Fruit fly (Drosophila melanogaster) whole organism, embryonic: ENCODE measurements around the gene CG11679.

Source experiments
- Atf-2 ChIP-seq: fragments of 200-800 bp; sonication (Bioruptor generic); optimal IDR thresholded peaks from 2 replicates; lab custom pipeline; 2016; ENCODE audit warnings: missing biosample characterization, missing genetic modification characterization
- Atf6 ChIP-seq: fragments of 200-800 bp; sonication (Bioruptor generic); IDR thresholded peaks from 2 replicates; pipeline ENCODE4 v1.3.6; 2022; ENCODE audit warnings: missing biosample characterization, missing genetic modification characterization
- Bgb ChIP-seq: fragments of 200-800 bp; sonication (Bioruptor generic); IDR thresholded peaks from 2 replicates; pipeline ENCODE4 v1.3.6; 2022; ENCODE audit warnings: missing biosample characterization, missing genetic modification characterization; ENCODE audit not compliant: partially characterized antibody
- CG10267 ChIP-seq: fragments of 200-800 bp; sonication (Bioruptor generic); optimal IDR thresholded peaks from 2 replicates; lab custom pipeline; 2018; ENCODE audit warnings: missing biosample characterization, mild to moderate bottlenecking, missing genetic modification characterization, moderate library complexity
- CG10274 ChIP-seq: fragments of 200-800 bp; sonication (Bioruptor generic); optimal IDR thresholded peaks from 3 replicates; lab custom pipeline; 2017; ENCODE audit warnings: missing biosample characterization, mild to moderate bottlenecking, missing genetic modification characterization
- CG12104 ChIP-seq: fragments of 200-800 bp; sonication (Bioruptor generic); optimal IDR thresholded peaks from 3 replicates; lab custom pipeline; 2016; ENCODE audit warnings: missing biosample characterization, missing genetic modification characterization
- CG15011 ChIP-seq: fragments of 200-800 bp; sonication (Bioruptor generic); optimal IDR thresholded peaks from 3 replicates; lab custom pipeline; 2018; ENCODE audit warnings: missing biosample characterization, mild to moderate bottlenecking, missing genetic modification characterization
- CG17186 ChIP-seq: fragments of 200-800 bp; sonication (Bioruptor generic); optimal IDR thresholded peaks from 3 replicates; lab custom pipeline; 2017; ENCODE audit warnings: missing biosample characterization, missing genetic modification reagents, missing genetic modification characterization
- CG17361 ChIP-seq: fragments of 200-800 bp; sonication (Bioruptor generic); IDR thresholded peaks from 3 replicates; pipeline ENCODE4 v1.3.6; 2022; ENCODE audit warnings: missing biosample characterization, missing genetic modification characterization
- CG2199 ChIP-seq: fragments of 200-800 bp; sonication (Bioruptor generic); IDR thresholded peaks from 3 replicates; pipeline ENCODE4 v1.3.6; 2022; ENCODE audit warnings: missing biosample characterization, missing genetic modification characterization
- CG30020 ChIP-seq: fragments of 200-800 bp; optimal IDR thresholded peaks from 2 replicates; lab custom pipeline; 2019; ENCODE audit warnings: missing biosample characterization, mild to moderate bottlenecking, missing genetic modification characterization, moderate library complexity
- CG34422 ChIP-seq: fragments of 200-800 bp; sonication (Bioruptor generic); IDR thresholded peaks from 3 replicates; pipeline ENCODE4 v1.3.6; 2022; ENCODE audit warnings: missing biosample characterization, missing genetic modification characterization
- CG3995 ChIP-seq: fragments of 200-800 bp; sonication (Bioruptor generic); optimal IDR thresholded peaks from 3 replicates; lab custom pipeline; 2016; ENCODE audit warnings: missing biosample characterization, missing genetic modification characterization
- CG5953 ChIP-seq: fragments of 200-800 bp; sonication (Bioruptor generic); IDR thresholded peaks from 2 replicates; pipeline ENCODE4 v1.3.6; 2022; ENCODE audit warnings: missing biosample characterization, missing genetic modification characterization
- CG6272 ChIP-seq: fragments of 200-800 bp; sonication (Bioruptor generic); IDR thresholded peaks from 2 replicates; pipeline ENCODE4 v1.3.6; 2022; ENCODE audit warnings: missing biosample characterization, missing genetic modification characterization
- CG7987 ChIP-seq: fragments of 200-800 bp; sonication (Bioruptor generic); optimal IDR thresholded peaks from 2 replicates; lab custom pipeline; 2018; ENCODE audit warnings: missing biosample characterization, mild to moderate bottlenecking, missing genetic modification characterization, moderate library complexity
- CG8478 ChIP-seq: fragments of >200 bp; optimal IDR thresholded peaks from 2 replicates; lab custom pipeline; 2018
- CG9797 ChIP-seq: fragments of 200-800 bp; sonication (Bioruptor generic); optimal IDR thresholded peaks from 3 replicates; lab custom pipeline; 2018; ENCODE audit warnings: missing biosample characterization, mild to moderate bottlenecking, missing genetic modification characterization
- CTCF ChIP-seq: fragments of 200-800 bp; sonication (Bioruptor generic); optimal IDR thresholded peaks from 2 replicates; lab custom pipeline; 2017; ENCODE audit warnings: missing biosample characterization, mild to moderate bottlenecking, missing genetic modification characterization, moderate library complexity
- D19B ChIP-seq: fragments of 200-800 bp; sonication (Bioruptor generic); optimal IDR thresholded peaks from 2 replicates; lab custom pipeline; 2017; ENCODE audit warnings: missing biosample characterization, mild to moderate bottlenecking, missing genetic modification characterization
- Dp ChIP-seq: fragments of 200-800 bp; sonication (Bioruptor generic); optimal IDR thresholded peaks from 2 replicates; lab custom pipeline; 2018; ENCODE audit warnings: missing biosample characterization, mild to moderate bottlenecking, missing genetic modification characterization, moderate library complexity
- E2f2 ChIP-seq: fragments of 200-800 bp; sonication (Bioruptor generic); IDR thresholded peaks from 2 replicates; pipeline ENCODE4 v1.3.6; 2022; ENCODE audit warnings: missing biosample characterization, missing genetic modification characterization
- Meics ChIP-seq: fragments of 200-800 bp; sonication (Bioruptor generic); optimal IDR thresholded peaks from 2 replicates; lab custom pipeline; 2017; ENCODE audit warnings: missing biosample characterization, mild to moderate bottlenecking, missing genetic modification characterization
- Optix ChIP-seq: fragments of 200-800 bp; sonication (Bioruptor generic); IDR thresholded peaks from 3 replicates; pipeline ENCODE4 v1.3.6; 2022; ENCODE audit warnings: missing biosample characterization, missing genetic modification characterization
- PHDP ChIP-seq: fragments of 200-800 bp; sonication (Bioruptor generic); optimal IDR thresholded peaks from 3 replicates; lab custom pipeline; 2018; ENCODE audit warnings: missing biosample characterization, mild to moderate bottlenecking, missing genetic modification characterization, moderate library complexity
- Rfx ChIP-seq: fragments of 200-800 bp; sonication (Bioruptor generic); IDR thresholded peaks from 2 replicates; pipeline ENCODE4 v1.3.6; 2022; ENCODE audit warnings: missing biosample characterization, missing genetic modification characterization
- Scr ChIP-seq: fragments of 200-800 bp; sonication (Bioruptor generic); IDR thresholded peaks from 2 replicates; pipeline ENCODE4 v1.3.6; 2022; ENCODE audit warnings: missing biosample characterization, missing genetic modification characterization; ENCODE audit not compliant: partially characterized antibody
- Sox100B ChIP-seq: fragments of 200-800 bp; sonication (Bioruptor generic); optimal IDR thresholded peaks from 3 replicates; lab custom pipeline; 2018; ENCODE audit warnings: missing biosample characterization, mild to moderate bottlenecking, missing genetic modification characterization
- Trl ChIP-seq, 3 experiments: fragments of >200 bp in 2 of 3; fragments of 200-800 bp in 1 of 3; sonication (Bioruptor generic) in 1 of 3; optimal IDR thresholded peaks; 2 replicates in 1 of 3; 3 replicates in 2 of 3; lab custom pipeline; 2016 to 2017; ENCODE audit warnings: missing biosample characterization in 1 of 3, missing genetic modification characterization in 1 of 3
- btn ChIP-seq: fragments of 200-800 bp; sonication (Bioruptor generic); optimal IDR thresholded peaks from 2 replicates; lab custom pipeline; 2016; ENCODE audit warnings: missing biosample characterization, missing genetic modification characterization
- caup ChIP-seq: fragments of 200-800 bp; sonication (Bioruptor generic); optimal IDR thresholded peaks from 3 replicates; lab custom pipeline; 2017; ENCODE audit warnings: missing biosample characterization, mild to moderate bottlenecking, missing genetic modification characterization, moderate library complexity; ENCODE audit not compliant: severe bottlenecking
- chif ChIP-seq, 2 experiments: fragments of 200-800 bp; sonication (Bioruptor generic); optimal IDR thresholded peaks; 3 replicates each; lab custom pipeline; 2016; ENCODE audit warnings: missing biosample characterization in 2 of 2, missing genetic modification characterization in 2 of 2
- disco-r ChIP-seq: fragments of 200-800 bp; sonication (Bioruptor generic); optimal IDR thresholded peaks from 2 replicates; lab custom pipeline; 2016; ENCODE audit warnings: missing biosample characterization, missing genetic modification characterization
- dpn ChIP-seq, 2 experiments: fragments of 200-800 bp; sonication (Bioruptor generic); optimal IDR thresholded peaks; 3 replicates each; lab custom pipeline; 2016; ENCODE audit warnings: missing biosample characterization in 2 of 2, missing genetic modification characterization in 2 of 2
- exex ChIP-seq: fragments of 200-800 bp; sonication (Bioruptor generic); optimal IDR thresholded peaks from 4 replicates; lab custom pipeline; 2018; ENCODE audit warnings: missing biosample characterization, mild to moderate bottlenecking, missing genetic modification characterization, moderate library complexity
- gfzf ChIP-seq: fragments of 200-800 bp; sonication (Bioruptor generic); optimal IDR thresholded peaks from 2 replicates; lab custom pipeline; 2016; ENCODE audit warnings: missing biosample characterization, mild to moderate bottlenecking, missing genetic modification characterization, moderate library complexity
- grau ChIP-seq: fragments of 200-800 bp; optimal IDR thresholded peaks from 3 replicates; lab custom pipeline; 2019; ENCODE audit warnings: missing biosample characterization, mild to moderate bottlenecking, missing genetic modification characterization, moderate library complexity
- inv ChIP-seq: fragments of 200-800 bp; sonication (Bioruptor generic); IDR thresholded peaks from 2 replicates; pipeline ENCODE4 v1.3.6; 2022; ENCODE audit warnings: missing biosample characterization, missing genetic modification characterization; ENCODE audit not compliant: partially characterized antibody
- mld ChIP-seq: fragments of 200-800 bp; sonication (Bioruptor generic); IDR thresholded peaks from 3 replicates; pipeline ENCODE4 v1.3.6; 2022; ENCODE audit warnings: missing biosample characterization, missing genetic modification characterization; ENCODE audit not compliant: partially characterized antibody
- pfk ChIP-seq: fragments of 200-800 bp; sonication (Bioruptor generic); optimal IDR thresholded peaks from 2 replicates; lab custom pipeline; 2018; ENCODE audit warnings: missing biosample characterization, mild to moderate bottlenecking, missing genetic modification characterization, moderate library complexity
- pzg ChIP-seq: fragments of 200-800 bp; sonication (Bioruptor generic); optimal IDR thresholded peaks from 3 replicates; lab custom pipeline; 2018; ENCODE audit warnings: missing biosample characterization, mild to moderate bottlenecking, missing genetic modification characterization, moderate library complexity
- sc ChIP-seq, 3 experiments: fragments of >200 bp in 2 of 3; fragments of 200-800 bp in 1 of 3; sonication (Bioruptor generic) in 1 of 3; optimal IDR thresholded peaks; 2 replicates in 2 of 3; 3 replicates in 1 of 3; lab custom pipeline; 2017; ENCODE audit warnings: mild to moderate bottlenecking in 1 of 3, missing biosample characterization in 1 of 3, missing genetic modification characterization in 1 of 3, missing genetic modification reagents in 1 of 3
- sna ChIP-seq: fragments of 200-800 bp; sonication (Bioruptor generic); IDR thresholded peaks from 2 replicates; pipeline ENCODE4 v1.3.6; 2022; ENCODE audit warnings: missing biosample characterization, missing genetic modification characterization; ENCODE audit not compliant: partially characterized antibody
- sr ChIP-seq: fragments of 200-800 bp; sonication (Bioruptor generic); IDR thresholded peaks from 3 replicates; pipeline ENCODE4 v1.3.6; 2022; ENCODE audit warnings: missing biosample characterization, missing genetic modification characterization
- wdn ChIP-seq: fragments of 200-800 bp; sonication (Bioruptor generic); IDR thresholded peaks from 2 replicates; pipeline ENCODE4 v1.3.6; 2022; ENCODE audit warnings: missing biosample characterization, missing genetic modification characterization

Gene CG11679

dm6 chrX:15772663-15773062 is 33.9 kb upstream of the CG11679 start, which contains the start of gene CG43672:
CG43672 (plus strand) TSS chrX:15772963.
- TF ChIP-seq Atf-2 (GFP tag; lab: Kevin White, UChicago) (no peak), Sox100B (no peak), CG12104 (no peak)

- TF ChIP-seq CG30020 (tag; lab: Kevin White, UChicago): peak; percentile 59
- no peak for TF ChIP-seq dpn (GFP tag; optimal IDR thresholded peaks at IDR 0.05; lab: Kevin White, UChicago)
- no peak for TF ChIP-seq Optix (GFP tag; lab: Robert Waterston, UW)
- TF ChIP-seq pzg (GFP tag; lab: Kevin White, UChicago): peak; percentile 33
- no peak for TF ChIP-seq Scr (GFP tag; lab: Robert Waterston, UW)
- no peak for TF ChIP-seq Trl (optimal IDR thresholded peaks at IDR 0.05; lab: Kevin White, UChicago)
- TF ChIP-seq Trl (GFP tag; optimal IDR thresholded peaks at IDR 0.05; lab: Kevin White, UChicago): no peak
- TF ChIP-seq gfzf (GFP tag; lab: Kevin White, UChicago): peak; percentile 52
- no peak for TF ChIP-seq CG8478 (lab: Kevin White, UChicago)
- TF ChIP-seq CG9797: peak; percentile 56
- peak; percentile 86 for TF ChIP-seq E2f2 (GFP tag; lab: Robert Waterston, UW)
- TF ChIP-seq CG6272 (GFP tag; lab: Robert Waterston, UW): no peak
- TF ChIP-seq CG5953 (GFP tag; lab: Robert Waterston, UW): no peak
- no peak for TF ChIP-seq CG17361 (GFP tag; lab: Robert Waterston, UW)
- TF ChIP-seq wdn (GFP tag; lab: Robert Waterston, UW): no peak
- TF ChIP-seq pfk (GFP tag; lab: Kevin White, UChicago): peak; percentile 93
- no peak for TF ChIP-seq CG2199 (GFP tag; lab: Robert Waterston, UW)
- TF ChIP-seq D19B (GFP tag; lab: Kevin White, UChicago): no peak
- TF ChIP-seq Dp (GFP tag; lab: Kevin White, UChicago): peak; percentile 77
- no peak for TF ChIP-seq Atf6 (GFP tag; lab: Robert Waterston, UW)
- no peak for TF ChIP-seq btn
- TF ChIP-seq sr (GFP tag; lab: Robert Waterston, UW): no peak
Measured at dm6 chrX:15769457-15769856, 30.7 kb upstream of the CG11679 start, which contains the start of gene CG33172. CG33172 (plus strand) TSS chrX:15769664.

dm6 chrX:15766395-15766866 is 27.7 kb upstream of the CG11679 start, which contains the start of gene CG8952:
CG8952 (minus strand) TSS chrX:15766445.
- TF ChIP-seq exex (tag; lab: Kevin White, UChicago): peak; percentile 89
- no peak for TF ChIP-seq CTCF (GFP tag; lab: Kevin White, UChicago)
- no peak for TF ChIP-seq sna (GFP tag; lab: Robert Waterston, UW)

DNA sequence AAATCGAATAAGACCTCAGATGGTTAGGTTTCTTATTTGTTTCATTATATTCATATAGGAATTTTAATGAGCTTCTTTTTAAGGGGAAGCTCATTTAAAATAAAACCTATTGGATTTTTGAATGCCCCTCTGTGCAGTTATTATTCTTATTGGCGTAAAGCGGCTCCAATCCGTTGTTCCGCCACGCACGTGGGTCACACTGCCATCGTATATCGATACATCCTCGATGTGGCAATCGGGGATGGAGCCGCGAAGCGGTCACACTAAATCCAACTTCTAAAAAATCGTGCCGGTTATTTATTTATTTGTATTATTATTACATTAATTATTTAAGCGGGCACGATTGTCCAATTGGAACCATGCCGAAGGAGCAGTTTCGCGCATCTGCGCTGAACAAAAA is 24.0 kb upstream of the CG11679 start, which contains the start of gene Polr3A:
Gene Polr3A, plus strand, starts transcription at position 234 of the 400 bp plus-strand sequence.
- peak; percentile 36; the same call in 1 of the 3 replicates for TF ChIP-seq CG34422 (GFP tag; lab: Robert Waterston, UW)
- TF ChIP-seq Bgb (GFP tag; lab: Robert Waterston, UW): peak; percentile 70
- TF ChIP-seq CG9797: peak; percentile 70
- peak; percentile 78 for TF ChIP-seq E2f2 (GFP tag; lab: Robert Waterston, UW)
- peak; percentile 63 for TF ChIP-seq pzg (GFP tag; lab: Kevin White, UChicago)
- no peak for TF ChIP-seq CG15011 (GFP tag; lab: Kevin White, UChicago)
- peak; percentile 5 for TF ChIP-seq CG10267 (tag; lab: Kevin White, UChicago)
- 0 out of 3 replicates have a peak, but pooled peaks have one; percentile 18 for TF ChIP-seq mld (GFP tag; lab: Robert Waterston, UW)
- no peak for TF ChIP-seq PHDP (tag; lab: Kevin White, UChicago)
- no peak for TF ChIP-seq caup (GFP tag; lab: Kevin White, UChicago)
- TF ChIP-seq inv (GFP tag; lab: Robert Waterston, UW): peak; percentile 31; the same call in 1 of the 2 replicates
- TF ChIP-seq chif (GFP tag; optimal IDR thresholded peaks at IDR 0.05; lab: Kevin White, UChicago): no peak
- TF ChIP-seq CG10274 (GFP tag; lab: Kevin White, UChicago): no peak
- TF ChIP-seq grau (tag; lab: Kevin White, UChicago): no peak
- TF ChIP-seq disco-r (GFP tag; lab: Kevin White, UChicago): no peak
- peak; percentile 4 for TF ChIP-seq CG3995
- no peak for TF ChIP-seq CG7987
- TF ChIP-seq Meics (GFP tag; lab: Kevin White, UChicago): no peak
- 0 out of 2 replicates have a peak, but pooled peaks have one; percentile 31 for TF ChIP-seq Rfx (GFP tag; lab: Robert Waterston, UW)
- TF ChIP-seq CG17186 (GFP tag; lab: Kevin White, UChicago): peak; percentile 74
- TF ChIP-seq sc (optimal IDR thresholded peaks at IDR 0.05; lab: Kevin White, UChicago): no peak
- no peak for TF ChIP-seq sc (GFP tag; optimal IDR thresholded peaks at IDR 0.05; lab: Kevin White, UChicago)
